Fruit fly (Drosophila melanogaster): Measurements from ENCODE around the gene Lmpt.

DNA sequence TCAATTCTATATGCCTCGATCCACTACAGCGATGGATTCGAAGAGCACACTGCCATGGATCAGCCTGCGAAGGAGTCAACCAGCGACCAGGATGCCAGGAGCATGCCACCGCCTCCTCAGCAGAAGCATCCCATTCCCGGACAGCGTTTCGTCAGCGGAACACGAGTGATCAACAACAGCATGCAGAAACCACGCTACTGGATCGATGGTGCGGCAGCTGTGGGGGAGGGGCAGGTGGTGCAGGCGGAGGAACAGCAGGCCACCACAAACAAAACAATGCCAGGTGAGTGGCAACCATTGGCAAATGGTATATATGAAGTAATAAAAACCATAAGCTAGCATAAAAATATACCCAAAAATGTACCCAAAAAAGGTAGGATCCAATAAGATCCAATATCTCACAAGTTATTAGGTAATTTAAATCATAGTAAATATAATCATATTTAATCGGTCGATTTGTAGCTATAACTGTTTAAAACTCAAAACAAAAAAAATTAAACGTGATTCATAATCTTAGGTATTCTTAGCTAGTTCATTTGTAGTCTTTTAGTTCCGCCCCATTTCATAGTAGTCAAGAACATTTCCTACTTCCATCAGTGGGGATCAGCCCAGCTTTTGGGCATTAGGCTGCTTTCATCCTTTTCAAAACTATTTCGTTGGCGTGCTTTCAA, 19.4 kb upstream of the Lmpt start, which contains the start of gene CG32161:
- no peak for TF ChIP-seq ttk (optimal IDR thresholded peaks at IDR 0.05)
- no peak for TF ChIP-seq psq (optimal IDR thresholded peaks at IDR 0.05)
- no peak for TF ChIP-seq h (optimal IDR thresholded peaks at IDR 0.05)
